Fruit fly (Drosophila melanogaster) whole organism, embryonic: ENCODE measurements around the gene CG34301.

Source experiments
- ATbp ChIP-seq: fragments of 200-800 bp; sonication (Bioruptor generic); optimal IDR thresholded peaks from 2 replicates; lab custom pipeline; 2017; ENCODE audit warnings: missing biosample characterization, mild to moderate bottlenecking, missing genetic modification characterization, missing genetic modification reagents
- Awh ChIP-seq: fragments of 200-800 bp; sonication (Bioruptor generic); IDR thresholded peaks from 2 replicates; pipeline ENCODE4, ENCODE4 v1.3.6; 2022; ENCODE audit warnings: missing biosample characterization, missing genetic modification characterization
- CG10979 ChIP-seq: fragments of 200-800 bp; sonication (Bioruptor generic); optimal IDR thresholded peaks from 2 replicates; lab custom pipeline; 2018; ENCODE audit warnings: missing biosample characterization, mild to moderate bottlenecking, missing genetic modification characterization, moderate library complexity
- CG11723 ChIP-seq: fragments of 200-800 bp; sonication (Bioruptor generic); optimal IDR thresholded peaks from 2 replicates; lab custom pipeline; 2017; ENCODE audit warnings: missing biosample characterization, mild to moderate bottlenecking, missing genetic modification characterization
- CG14710 ChIP-seq: fragments of 200-800 bp; sonication (Bioruptor generic); optimal IDR thresholded peaks from 3 replicates; lab custom pipeline; 2019; ENCODE audit warnings: missing biosample characterization, mild to moderate bottlenecking, missing genetic modification characterization, moderate library complexity
- CG14965 ChIP-seq: fragments of 200-800 bp; sonication (Bioruptor generic); optimal IDR thresholded peaks from 2 replicates; lab custom pipeline; 2016; ENCODE audit warnings: missing biosample characterization, missing genetic modification characterization, borderline replicate concordance
- CG17361 ChIP-seq: fragments of 200-800 bp; sonication (Bioruptor generic); IDR thresholded peaks from 3 replicates; pipeline ENCODE4 v1.3.6; 2022; ENCODE audit warnings: missing biosample characterization, missing genetic modification characterization
- CG17912 ChIP-seq: fragments of 200-800 bp; sonication (Bioruptor generic); optimal IDR thresholded peaks from 2 replicates; lab custom pipeline; 2018; ENCODE audit warnings: missing biosample characterization, mild to moderate bottlenecking, missing genetic modification characterization
- CG1792 ChIP-seq: fragments of 200-800 bp; sonication (Bioruptor generic); optimal IDR thresholded peaks from 2 replicates; lab custom pipeline; 2016; ENCODE audit warnings: missing biosample characterization, missing genetic modification characterization
- CG18619 ChIP-seq: fragments of 200-800 bp; sonication (Bioruptor generic); optimal IDR thresholded peaks from 3 replicates; lab custom pipeline; 2017; ENCODE audit warnings: missing biosample characterization, mild to moderate bottlenecking, missing genetic modification characterization
- CG2120 ChIP-seq: fragments of 200-800 bp; sonication (Bioruptor generic); optimal IDR thresholded peaks from 3 replicates; lab custom pipeline; 2016; ENCODE audit warnings: missing biosample characterization, missing genetic modification characterization
- CG2875 ChIP-seq: fragments of 200-800 bp; sonication (Bioruptor generic); optimal IDR thresholded peaks from 2 replicates; lab custom pipeline; 2017; ENCODE audit warnings: missing biosample characterization, mild to moderate bottlenecking, missing genetic modification characterization, missing genetic modification reagents
- CG34422 ChIP-seq: fragments of 200-800 bp; sonication (Bioruptor generic); IDR thresholded peaks from 3 replicates; pipeline ENCODE4 v1.3.6; 2022; ENCODE audit warnings: missing biosample characterization, missing genetic modification characterization
- CG4730 ChIP-seq: fragments of 200-800 bp; sonication (Bioruptor generic); IDR thresholded peaks from 2 replicates; pipeline ENCODE4 v1.3.6; 2022; ENCODE audit warnings: missing biosample characterization, missing genetic modification characterization
- CG4820 ChIP-seq: fragments of 200-800 bp; sonication (Bioruptor generic); optimal IDR thresholded peaks from 3 replicates; lab custom pipeline; 2016; ENCODE audit warnings: missing biosample characterization, missing genetic modification characterization
- CG7357 ChIP-seq: fragments of 200-800 bp; sonication (Bioruptor generic); IDR thresholded peaks from 3 replicates; pipeline ENCODE4 v1.3.6; 2022; ENCODE audit warnings: missing biosample characterization, missing genetic modification characterization
- CG8944 ChIP-seq: fragments of 200-800 bp; sonication (Bioruptor generic); optimal IDR thresholded peaks from 3 replicates; lab custom pipeline; 2016; ENCODE audit warnings: missing biosample characterization, missing genetic modification characterization
- Dip2 ChIP-seq: fragments of 200-800 bp; sonication (Bioruptor generic); IDR thresholded peaks from 2 replicates; pipeline ENCODE4 v1.3.6; 2022; ENCODE audit warnings: missing biosample characterization, missing genetic modification characterization
- HLH54F ChIP-seq: fragments of 200-800 bp; sonication (Bioruptor generic); optimal IDR thresholded peaks from 3 replicates; lab custom pipeline; 2016; ENCODE audit warnings: missing biosample characterization, missing genetic modification characterization
- Hey ChIP-seq: fragments of 200-800 bp; sonication (Bioruptor generic); optimal IDR thresholded peaks from 3 replicates; lab custom pipeline; 2018; ENCODE audit warnings: missing biosample characterization, mild to moderate bottlenecking, missing genetic modification characterization
- Kr ChIP-seq: fragments of 200-800 bp; sonication (Bioruptor generic); optimal IDR thresholded peaks from 2 replicates; lab custom pipeline; 2017; ENCODE audit warnings: missing biosample characterization, mild to moderate bottlenecking, missing genetic modification characterization
- Lhr ChIP-seq: fragments of 200-800 bp; sonication (Bioruptor generic); optimal IDR thresholded peaks from 3 replicates; lab custom pipeline; 2017; ENCODE audit warnings: mild to moderate bottlenecking, missing biosample characterization, missing genetic modification reagents, missing genetic modification characterization
- Sox100B ChIP-seq: fragments of 200-800 bp; sonication (Bioruptor generic); optimal IDR thresholded peaks from 3 replicates; lab custom pipeline; 2018; ENCODE audit warnings: missing biosample characterization, mild to moderate bottlenecking, missing genetic modification characterization
- Sry-β ChIP-seq: fragments of 200-800 bp; sonication (Bioruptor generic); optimal IDR thresholded peaks from 2 replicates; lab custom pipeline; 2018; ENCODE audit warnings: missing biosample characterization, mild to moderate bottlenecking, missing genetic modification characterization, moderate library complexity
- Ssrp ChIP-seq: fragments of 200-800 bp; sonication (Bioruptor generic); optimal IDR thresholded peaks from 2 replicates; lab custom pipeline; 2018; ENCODE audit warnings: missing biosample characterization, mild to moderate bottlenecking, missing genetic modification characterization, moderate library complexity
- TFAM ChIP-seq: fragments of 200-800 bp; sonication (Bioruptor generic); optimal IDR thresholded peaks from 2 replicates; lab custom pipeline; 2017; ENCODE audit warnings: missing biosample characterization, missing genetic modification characterization, inconsistent platforms
- Trl ChIP-seq, 3 experiments: fragments of >200 bp in 2 of 3; fragments of 200-800 bp in 1 of 3; sonication (Bioruptor generic) in 1 of 3; optimal IDR thresholded peaks; 2 replicates in 1 of 3; 3 replicates in 2 of 3; lab custom pipeline; 2016 to 2017; ENCODE audit warnings: missing biosample characterization in 1 of 3, missing genetic modification characterization in 1 of 3
- Xrp1 ChIP-seq: fragments of 200-800 bp; sonication (Bioruptor generic); IDR thresholded peaks from 2 replicates; pipeline ENCODE4 v1.3.6; 2022; ENCODE audit warnings: missing biosample characterization, missing genetic modification characterization
- amos ChIP-seq: fragments of 200-800 bp; sonication (Bioruptor generic); IDR thresholded peaks from 2 replicates; pipeline ENCODE4 v1.3.6; 2022; ENCODE audit warnings: missing biosample characterization, missing genetic modification characterization; ENCODE audit not compliant: partially characterized antibody
- bcd ChIP-seq: fragments of 200-800 bp; sonication (Bioruptor generic); optimal IDR thresholded peaks from 2 replicates; lab custom pipeline; 2017; ENCODE audit warnings: missing biosample characterization, mild to moderate bottlenecking, missing genetic modification characterization
- chif ChIP-seq, 2 experiments: fragments of 200-800 bp; sonication (Bioruptor generic); optimal IDR thresholded peaks; 3 replicates each; lab custom pipeline; 2016; ENCODE audit warnings: missing biosample characterization in 2 of 2, missing genetic modification characterization in 2 of 2
- chinmo ChIP-seq: fragments of 200-800 bp; sonication (Bioruptor generic); IDR thresholded peaks from 4 replicates; pipeline ENCODE4 v1.3.6; 2022; ENCODE audit warnings: missing biosample characterization, missing genetic modification characterization; ENCODE audit not compliant: partially characterized antibody
- chm ChIP-seq: fragments of 200-800 bp; sonication (Bioruptor generic); IDR thresholded peaks from 2 replicates; pipeline ENCODE4 v1.3.6; 2022; ENCODE audit warnings: missing biosample characterization, missing genetic modification characterization
- ci ChIP-seq: fragments of 200-800 bp; sonication (Bioruptor generic); IDR thresholded peaks from 3 replicates; pipeline ENCODE4 v1.3.6; 2022; ENCODE audit warnings: missing biosample characterization, missing genetic modification characterization
- corto ChIP-seq: fragments of 200-800 bp; sonication (Bioruptor generic); optimal IDR thresholded peaks from 2 replicates; lab custom pipeline; 2016; ENCODE audit warnings: missing biosample characterization, mild to moderate bottlenecking, missing genetic modification characterization, moderate library complexity
- dan ChIP-seq: fragments of 200-800 bp; sonication (Bioruptor generic); IDR thresholded peaks from 2 replicates; pipeline ENCODE4 v1.3.6; 2022; ENCODE audit warnings: missing biosample characterization, missing genetic modification characterization
- dysf ChIP-seq: fragments of 200-800 bp; sonication (Bioruptor generic); IDR thresholded peaks from 3 replicates; pipeline ENCODE4 v1.3.6; 2022; ENCODE audit warnings: missing biosample characterization, missing genetic modification characterization
- hbn ChIP-seq: fragments of 200-800 bp; sonication (Bioruptor generic); IDR thresholded peaks from 2 replicates; pipeline ENCODE4 v1.3.6; 2022; ENCODE audit warnings: missing biosample characterization, missing genetic modification characterization; ENCODE audit not compliant: partially characterized antibody
- insv ChIP-seq, 2 experiments: fragments of 200-800 bp; sonication (Bioruptor generic); optimal IDR thresholded peaks; 3 replicates each; lab custom pipeline; 2016 to 2018; ENCODE audit warnings: missing biosample characterization in 2 of 2, missing genetic modification characterization in 2 of 2
- kay ChIP-seq: fragments of 200-800 bp; sonication (Bioruptor generic); optimal IDR thresholded peaks from 2 replicates; lab custom pipeline; 2016; ENCODE audit warnings: missing biosample characterization, missing genetic modification characterization
- ken ChIP-seq: fragments of 200-800 bp; sonication (Bioruptor generic); IDR thresholded peaks from 3 replicates; pipeline ENCODE4 v1.3.6; 2022; ENCODE audit warnings: missing biosample characterization, missing genetic modification characterization
- klu ChIP-seq: fragments of 200-800 bp; sonication (Bioruptor generic); IDR thresholded peaks from 2 replicates; pipeline ENCODE4 v1.3.6; 2022; ENCODE audit warnings: missing biosample characterization, missing genetic modification characterization
- kni ChIP-seq: fragments of 200-800 bp; sonication (Bioruptor generic); optimal IDR thresholded peaks from 3 replicates; lab custom pipeline; 2017; ENCODE audit warnings: mild to moderate bottlenecking, missing biosample characterization, missing genetic modification reagents, missing genetic modification characterization
- lov ChIP-seq, 2 experiments: fragments of 200-800 bp in 1 of 2; fragments of >200 bp in 1 of 2; sonication (Bioruptor generic) in 1 of 2; IDR thresholded peaks in 1 of 2; optimal IDR thresholded peaks in 1 of 2; 2 replicates in 1 of 2; 3 replicates in 1 of 2; pipeline versions ENCODE4 v1.3.6 to Lab custom; 2017 to 2022; ENCODE audit warnings: missing biosample characterization in 1 of 2, missing genetic modification characterization in 1 of 2
- luna ChIP-seq: fragments of 200-800 bp; sonication (Bioruptor generic); optimal IDR thresholded peaks from 2 replicates; lab custom pipeline; 2016; ENCODE audit warnings: missing biosample characterization, missing genetic modification characterization
- pzg ChIP-seq: fragments of 200-800 bp; sonication (Bioruptor generic); optimal IDR thresholded peaks from 3 replicates; lab custom pipeline; 2018; ENCODE audit warnings: missing biosample characterization, mild to moderate bottlenecking, missing genetic modification characterization, moderate library complexity
- ssp ChIP-seq: fragments of 200-800 bp; sonication (Bioruptor generic); IDR thresholded peaks from 2 replicates; pipeline ENCODE4 v1.3.6; 2022; ENCODE audit warnings: missing biosample characterization, missing genetic modification characterization
- stwl ChIP-seq: fragments of 200-800 bp; sonication (Bioruptor generic); optimal IDR thresholded peaks from 3 replicates; lab custom pipeline; 2018; ENCODE audit warnings: missing biosample characterization, mild to moderate bottlenecking, missing genetic modification characterization, moderate library complexity
- toy ChIP-seq: fragments of 200-800 bp; sonication (Bioruptor generic); IDR thresholded peaks from 2 replicates; pipeline ENCODE4 v1.3.6; 2022; ENCODE audit warnings: missing biosample characterization, missing genetic modification characterization
- ttk ChIP-seq: fragments of 200-800 bp; sonication (Bioruptor generic); IDR thresholded peaks from 2 replicates; pipeline ENCODE4 v2.1.2; 2022; ENCODE audit warnings: missing biosample characterization, missing genetic modification characterization
- vfl ChIP-seq: fragments of 200-800 bp; sonication (Bioruptor generic); optimal IDR thresholded peaks from 2 replicates; lab custom pipeline; 2016; ENCODE audit warnings: missing biosample characterization, missing genetic modification characterization

CG34301 gene

dm6 chr3R:8805388-8805852, 32.2 kb downstream of the CG34301 start, which contains the start of gene CG9839 (continued):
- TF ChIP-seq HLH54F (no peak), CG34422 (GFP tag; lab: Robert Waterston, UW) (peak; percentile 62; the same call in 1 of the 3 replicates), Awh (GFP tag; lab: Robert Waterston, UW) (no peak), lov (optimal IDR thresholded peaks at IDR 0.05; lab: Kevin White, UChicago) (no peak), lov (GFP tag; IDR thresholded peaks at IDR 0.05; lab: Robert Waterston, UW) (no peak), Sox100B (no peak), ci (GFP tag; lab: Robert Waterston, UW) (peak; percentile 22; the same call in 1 of the 3 replicates), amos (GFP tag; lab: Robert Waterston, UW) (no peak), CG17912 (peak; percentile 1), CG2875 (GFP tag; lab: Kevin White, UChicago) (no peak), kni (GFP tag; lab: Kevin White, UChicago) (no peak), ATbp (GFP tag; lab: Kevin White, UChicago) (no peak), CG18619 (GFP tag; lab: Kevin White, UChicago) (no peak), vfl (GFP tag; lab: Kevin White, UChicago) (no peak), CG4730 (no peak), Lhr (no peak), insv (GFP tag; optimal IDR thresholded peaks at IDR 0.05; lab: Kevin White, UChicago) (no peak), hbn (GFP tag; lab: Robert Waterston, UW) (no peak), Kr (no peak), chinmo (no peak), Hey (tag; lab: Kevin White, UChicago) (no peak), Ssrp (no peak), CG14965 (GFP tag; lab: Kevin White, UChicago) (no peak), klu (GFP tag; lab: Robert Waterston, UW) (no peak), ttk (no peak), toy (GFP tag; lab: Robert Waterston, UW) (no peak), Sry-β (GFP tag; lab: Kevin White, UChicago) (no peak), CG8944 (GFP tag; lab: Kevin White, UChicago) (no peak), Xrp1 (GFP tag; lab: Robert Waterston, UW) (no peak), Trl (optimal IDR thresholded peaks at IDR 0.05; lab: Kevin White, UChicago) (no peak), Trl (GFP tag; optimal IDR thresholded peaks at IDR 0.05; lab: Kevin White, UChicago) (no peak), CG2120 (GFP tag; lab: Kevin White, UChicago) (no peak), bcd (GFP tag; lab: Kevin White, UChicago) (no peak), ssp (GFP tag; lab: Robert Waterston, UW) (no peak), dysf (GFP tag; lab: Robert Waterston, UW) (no peak), CG4820 (GFP tag; lab: Kevin White, UChicago) (no peak), pzg (peak; percentile 45), corto (no peak), kay (GFP tag; lab: Kevin White, UChicago) (no peak), CG11723 (GFP tag; lab: Kevin White, UChicago) (no peak), dan (GFP tag; lab: Robert Waterston, UW) (no peak), ken (GFP tag; lab: Robert Waterston, UW) (no peak), chif (GFP tag; optimal IDR thresholded peaks at IDR 0.05; lab: Kevin White, UChicago) (no peak), CG14710 (no peak), TFAM (no peak), chm (GFP tag; lab: Robert Waterston, UW) (no peak), stwl (tag; lab: Kevin White, UChicago) (peak; percentile 38), CG10979 (tag; lab: Kevin White, UChicago) (no peak), CG7357 (GFP tag; lab: Robert Waterston, UW) (no peak), CG17361 (GFP tag; lab: Robert Waterston, UW) (no peak), Dip2 (GFP tag; lab: Robert Waterston, UW) (no peak), luna (GFP tag; lab: Kevin White, UChicago) (no peak), CG1792 (GFP tag; lab: Kevin White, UChicago) (no peak)
